Worm (Caenorhabditis elegans) whole organism, mixed stage, embryonic: ENCODE measurements around the gene K09E4.1.

Source experiments
- blmp-1 ChIP-seq: fragments of 150-350 bp; optimal IDR thresholded peaks from 2 replicates; lab custom pipeline; 2014; ENCODE audit warnings: missing biosample characterization, missing genetic modification characterization
- nhr-12 ChIP-seq: fragments of 150-350 bp; optimal IDR thresholded peaks from 2 replicates; lab custom pipeline; 2014; ENCODE audit warnings: missing biosample characterization, missing genetic modification characterization
- snpc-4 ChIP-seq: fragments of 150-350 bp; optimal IDR thresholded peaks from 2 replicates; lab custom pipeline; 2014; ENCODE audit warnings: missing biosample characterization, missing genetic modification characterization
- sptf-1 ChIP-seq: sonication (generic microtip); optimal IDR thresholded peaks from 2 replicates; lab custom pipeline; 2017; ENCODE audit warnings: mild to moderate bottlenecking, missing genetic modification characterization, moderate library complexity, missing compliant biosample characterization
- unc-39 ChIP-seq: fragments of 150-350 bp; optimal IDR thresholded peaks from 2 replicates; lab custom pipeline; 2014; ENCODE audit warnings: missing biosample characterization, missing genetic modification characterization

- TF ChIP-seq blmp-1 (tag; lab: Kevin White, UChicago): no peak
- TF ChIP-seq unc-39 (tag; lab: Kevin White, UChicago): no peak
- no peak for TF ChIP-seq snpc-4
- no peak for TF ChIP-seq sptf-1 (tag; lab: Kevin White, UChicago)
- no peak for TF ChIP-seq nhr-12 (tag; lab: Kevin White, UChicago)
Measured at ce11 chrII:14187456-14187855, 49.8 kb downstream of the K09E4.1 start.
